Worm (Caenorhabditis elegans) whole organism, midembryonic: ENCODE data around the gene C49F5.8.

Experiments used
- T22C8.4 ChIP-seq: fragments of 200-800 bp; sonication (Bioruptor generic); IDR thresholded peaks from 2 replicates; pipeline ENCODE4 v1.3.6; 2022; ENCODE audit warnings: missing genetic modification characterization, missing compliant biosample characterization
- cog-1 ChIP-seq: sonication (generic microtip); optimal IDR thresholded peaks from 2 replicates; lab custom pipeline; 2016; ENCODE audit warnings: missing genetic modification characterization, missing compliant biosample characterization
- flt-1 ChIP-seq: fragments of 200-800 bp; sonication (Bioruptor generic); IDR thresholded peaks from 2 replicates; pipeline ENCODE4 v1.3.6; 2022; ENCODE audit warnings: missing genetic modification characterization, missing compliant biosample characterization
- ref-1 ChIP-seq: fragments of 200-800 bp; sonication (Bioruptor generic); conservative IDR thresholded peaks from 2 replicates; pipeline ENCODE4 v1.3.6; 2022; ENCODE audit warnings: missing genetic modification reagents, missing genetic modification characterization, missing compliant biosample characterization
- tab-1 ChIP-seq: fragments of 200-800 bp; sonication (Bioruptor generic); IDR thresholded peaks from 2 replicates; pipeline ENCODE4 v1.3.6; 2022; ENCODE audit warnings: missing genetic modification characterization, missing compliant biosample characterization
- ztf-23 ChIP-seq: fragments of 200-800 bp; sonication (Bioruptor generic); IDR thresholded peaks from 2 replicates; pipeline ENCODE4 v1.3.6; 2022; ENCODE audit warnings: missing genetic modification reagents, missing genetic modification characterization, missing compliant biosample characterization
- ztf-29 ChIP-seq: fragments of 200-800 bp; sonication (Bioruptor generic); IDR thresholded peaks from 2 replicates; pipeline ENCODE4 v1.3.6; 2022; ENCODE audit warnings: missing genetic modification reagents, missing genetic modification characterization, missing compliant biosample characterization

DNA sequence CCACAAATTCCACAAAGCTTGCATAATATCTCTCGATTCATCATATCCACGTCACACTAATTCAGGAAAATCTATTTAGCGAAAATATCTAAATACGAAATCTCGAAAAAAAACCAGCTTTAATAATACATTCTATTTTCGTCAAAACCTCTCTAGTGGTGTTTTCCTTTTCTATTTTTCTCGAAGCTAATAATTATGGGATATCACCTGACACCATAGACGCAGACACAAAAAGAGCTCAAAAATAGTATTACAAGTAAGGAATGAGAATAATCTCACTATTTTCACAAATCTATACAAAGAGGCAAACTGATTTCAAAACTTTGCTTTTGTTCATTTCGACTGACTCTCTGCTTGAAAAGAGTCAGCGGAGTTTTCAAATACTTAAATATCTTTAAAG is 9.1 kb downstream of the C49F5.8 start:
- TF ChIP-seq cog-1 (tag; lab: Kevin White, UChicago) (no peak), ztf-23 (no peak), ref-1 (GFP tag; lab: Robert Waterston, UW) (no peak), tab-1 (GFP tag; lab: Robert Waterston, UW) (no peak), ztf-29 (no peak), flt-1 (GFP tag; lab: Robert Waterston, UW) (no peak), T22C8.4 (GFP tag; lab: Robert Waterston, UW) (no peak)
